Worm (Caenorhabditis elegans): ENCODE results near the gene Y32B12B.4.

Y32B12B.4 gene

DNA sequence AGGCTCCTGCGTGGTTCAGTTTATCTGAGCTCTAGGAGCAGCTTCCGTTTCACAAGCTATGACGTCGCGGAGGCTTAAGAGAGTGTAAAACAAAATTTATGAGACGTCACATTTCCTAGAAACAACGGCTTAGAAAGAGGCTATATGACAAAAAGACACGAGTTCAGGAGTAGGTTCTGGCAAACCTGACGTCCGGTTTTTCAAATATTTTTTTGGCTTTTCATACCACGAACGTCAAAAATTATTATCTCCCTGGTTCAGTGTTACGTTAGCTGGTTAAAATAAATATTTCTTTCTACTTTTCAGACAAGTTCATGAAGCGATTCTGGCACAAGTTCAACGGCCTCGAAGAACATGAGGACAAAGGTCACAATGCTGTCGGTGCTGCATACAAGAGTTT is 25.3 kb upstream of the Y32B12B.4 start, which contains the start of gene F36D3.16 (continued):
- TF ChIP-seq zim-3 (tag; optimal IDR thresholded peaks at IDR 0.05) (no peak), pbrm-1 (GFP tag; IDR thresholded peaks at IDR 0.05) (no peak)

DNA sequence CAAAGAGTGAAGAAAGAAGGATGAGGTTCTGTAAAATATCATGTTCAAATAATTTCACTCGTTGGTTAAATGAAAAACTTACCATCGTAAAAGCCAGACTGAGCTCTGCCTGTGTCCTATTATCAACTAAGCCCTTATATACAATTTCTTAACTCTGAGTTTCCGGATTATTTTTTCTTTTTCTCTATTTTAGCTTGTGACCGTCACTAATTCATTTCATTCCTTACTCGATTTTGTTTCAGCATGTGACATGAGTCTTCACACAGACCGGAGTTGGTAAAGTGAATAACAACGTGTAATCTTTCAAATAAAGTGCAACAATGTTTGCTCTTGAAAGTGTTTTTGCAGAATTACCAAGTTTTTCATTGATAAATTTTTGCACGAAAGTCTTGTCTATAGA is 19.1 kb upstream of the Y32B12B.4 start, which contains the start of gene cpr-2:
TSS of gene cpr-2 (minus strand) at position 101 of the 400 bp plus-strand sequence.
- TF ChIP-seq lag-1 (GFP tag; IDR thresholded peaks at IDR 0.05) (no peak), cebp-1 (GFP tag; IDR thresholded peaks at IDR 0.05) (no peak), cebp-1 (tag; optimal IDR thresholded peaks at IDR 0.05) (no peak), K11D2.4 (GFP tag; IDR thresholded peaks at IDR 0.05) (no peak), let-526 (GFP tag; IDR thresholded peaks at IDR 0.05) (no peak), nhr-27 (tag; optimal IDR thresholded peaks at IDR 0.05) (no peak), mxl-1 (tag; optimal IDR thresholded peaks at IDR 0.05) (no peak), ztf-6 (GFP tag; IDR thresholded peaks at IDR 0.05) (no peak), somi-1 (GFP tag; optimal IDR thresholded peaks at IDR 0.05) (no peak), egl-44 (GFP tag; IDR thresholded peaks at IDR 0.05) (no peak), xnd-1 (tag; optimal IDR thresholded peaks at IDR 0.05) (no peak), madf-3 (GFP tag; IDR thresholded peaks at IDR 0.05) (no peak), F22D6.2 (tag; optimal IDR thresholded peaks at IDR 0.05) (no peak), Y53G8AR.9 (GFP tag; conservative IDR thresholded peaks at IDR 0.05) (no peak), Y67H2A.10 (GFP tag; conservative IDR thresholded peaks at IDR 0.05) (no peak), bed-1 (GFP tag; IDR thresholded peaks at IDR 0.05) (no peak), B0035.1 (tag; optimal IDR thresholded peaks at IDR 0.05) (no peak), dox-1 (GFP tag; IDR thresholded peaks at IDR 0.05) (no peak)

DNA sequence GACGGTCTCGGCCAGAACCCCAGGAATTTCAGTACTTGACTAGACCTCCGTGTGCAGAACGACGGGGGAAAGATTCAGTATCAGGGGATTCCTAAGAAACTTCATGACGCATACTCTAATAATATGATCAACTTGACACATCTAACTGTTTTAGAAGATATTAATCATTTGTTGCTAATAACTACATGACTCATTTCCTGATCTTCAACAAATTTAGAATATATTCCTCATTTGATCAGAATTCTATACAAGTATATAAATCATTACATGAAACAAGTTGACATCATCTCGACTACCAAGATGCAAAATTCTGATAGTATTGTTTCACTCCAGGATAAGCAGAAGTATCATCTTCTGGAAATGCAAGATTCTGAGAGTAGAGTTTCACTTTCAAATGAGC is 18.0 kb upstream of the Y32B12B.4 start, which contains the start of gene Y32B12B.8:
TSS of gene Y32B12B.8 (plus strand) at position 301 of the 400 bp plus-strand sequence.
- TF ChIP-seq repo-1 (tag; optimal IDR thresholded peaks at IDR 0.05) (no peak), F33H1.4 (GFP tag; IDR thresholded peaks at IDR 0.05) (no peak), xnd-1 (tag; optimal IDR thresholded peaks at IDR 0.05) (no peak), F23B12.7 (tag; optimal IDR thresholded peaks at IDR 0.05; ENCODE audit: insufficient read depth) (no peak), tbp1 (GFP tag; optimal IDR thresholded peaks at IDR 0.05) (no peak), T26A5.8 (tag; optimal IDR thresholded peaks at IDR 0.05) (no peak), F52B5.7 (tag; optimal IDR thresholded peaks at IDR 0.05) (no peak), attf-5 (GFP tag; optimal IDR thresholded peaks at IDR 0.05) (no peak), ZK185.1 (tag; optimal IDR thresholded peaks at IDR 0.05; ENCODE audit: poor library complexity, severe bottlenecking) (no peak), pbrm-1 (GFP tag; IDR thresholded peaks at IDR 0.05) (no peak), ztf-22 (GFP tag; optimal IDR thresholded peaks at IDR 0.05) (no peak), madf-3 (GFP tag; IDR thresholded peaks at IDR 0.05) (no peak), C06A6.2 (GFP tag; conservative IDR thresholded peaks at IDR 0.05) (no peak), F37B4.10 (GFP tag; IDR thresholded peaks at IDR 0.05) (no peak), madf-10 (tag; optimal IDR thresholded peaks at IDR 0.05) (no peak), efl-1 (GFP tag; optimal IDR thresholded peaks at IDR 0.05) (no peak), lsl-1 (GFP tag; optimal IDR thresholded peaks at IDR 0.05) (no peak), lin-40 (tag; optimal IDR thresholded peaks at IDR 0.05) (no peak)

DNA sequence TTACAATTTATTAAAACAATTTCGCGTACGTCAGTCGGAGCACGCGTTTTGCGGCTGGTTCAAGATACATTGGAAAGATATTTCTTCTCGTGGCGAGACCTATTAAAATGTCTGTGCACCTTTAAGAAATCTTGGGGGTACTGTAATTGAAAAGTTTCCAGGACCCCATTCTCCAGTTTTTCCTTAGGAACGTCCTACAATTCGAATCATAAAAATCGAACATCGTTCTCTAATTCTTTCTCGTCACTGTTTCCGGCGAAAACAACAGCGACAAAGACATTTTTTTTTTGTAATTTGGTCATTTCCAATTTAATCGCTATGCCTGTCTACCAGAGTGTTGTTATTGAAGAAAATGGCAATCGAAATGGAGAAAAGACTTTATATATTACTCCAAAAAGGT is 16.4 kb upstream of the Y32B12B.4 start, which contains the start of gene Y32B12B.1:
TSS of gene Y32B12B.1 (plus strand) at position 301 of the 400 bp plus-strand sequence.
- TF ChIP-seq T07F8.4 (tag; optimal IDR thresholded peaks at IDR 0.05) (no peak), Y95B8A.8 (GFP tag; IDR thresholded peaks at IDR 0.05) (no peak), mcd-1 (GFP tag; IDR thresholded peaks at IDR 0.05) (no peak), rec-8 (tag; optimal IDR thresholded peaks at IDR 0.05) (no peak), nhr-80 (tag; optimal IDR thresholded peaks at IDR 0.05) (no peak), ceh-100 (GFP tag; IDR thresholded peaks at IDR 0.05) (no peak), efl-1 (GFP tag; optimal IDR thresholded peaks at IDR 0.05) (no peak), ccch-3 (GFP tag; optimal IDR thresholded peaks at IDR 0.05) (no peak), snpc-1.3 (tag; optimal IDR thresholded peaks at IDR 0.05; ENCODE audit: insufficient read depth) (no peak)

All from whole organism, young adult.